Worm (Caenorhabditis elegans): ENCODE results near the gene srg-9.

The srg-9 gene

ce11 chrIII:6280070-6280596 lies 23.6 kb upstream of the srg-9 start, which contains the start of gene hmg-1.2 (continued):
- TF ChIP-seq lag-1 (GFP tag; IDR thresholded peaks at IDR 0.05) (no peak), attf-5 (GFP tag; optimal IDR thresholded peaks at IDR 0.05) (peak; percentile 62), hmg-1.2 (GFP tag; IDR thresholded peaks at IDR 0.05) (peak; percentile 99), ets-4 (GFP tag; optimal IDR thresholded peaks at IDR 0.05) (no peak), bed-1 (GFP tag; IDR thresholded peaks at IDR 0.05) (no peak), F57A8.1 (GFP tag; optimal IDR thresholded peaks at IDR 0.05) (no peak), madf-8 (GFP tag; conservative IDR thresholded peaks at IDR 0.05) (no peak), hmg-20 (GFP tag; IDR thresholded peaks at IDR 0.05) (no peak), ceh-91 (GFP tag; IDR thresholded peaks at IDR 0.05) (no peak), lin-26 (GFP tag; IDR thresholded peaks at IDR 0.05) (peak; percentile 47; the same call in 1 of the 2 replicates), F23B12.7 (tag; optimal IDR thresholded peaks at IDR 0.05; ENCODE audit: insufficient read depth) (no peak), ztf-3 (GFP tag; optimal IDR thresholded peaks at IDR 0.05) (no peak), lsy-27 (tag; optimal IDR thresholded peaks at IDR 0.05; ENCODE audit: borderline replicate concordance, insufficient read depth) (peak; percentile 27), egl-44 (GFP tag; IDR thresholded peaks at IDR 0.05) (no peak), Y56A3A.18 (GFP tag; IDR thresholded peaks at IDR 0.05) (no peak), lin-40 (tag; optimal IDR thresholded peaks at IDR 0.05) (peak; percentile 85), pbrm-1 (GFP tag; IDR thresholded peaks at IDR 0.05) (peak; percentile 71), ztf-25 (GFP tag; IDR thresholded peaks at IDR 0.05) (no peak), F37B4.10 (GFP tag; IDR thresholded peaks at IDR 0.05) (no peak), F52B5.7 (tag; optimal IDR thresholded peaks at IDR 0.05) (no peak), lsl-1 (GFP tag; optimal IDR thresholded peaks at IDR 0.05) (no peak), egrh-3 (GFP tag; IDR thresholded peaks at IDR 0.05) (0 out of 2 replicates have a peak, but pooled peaks have one; percentile 32), cebp-2 (GFP tag; IDR thresholded peaks at IDR 0.05) (no peak), rec-8 (tag; optimal IDR thresholded peaks at IDR 0.05) (no peak), cebp-1 (GFP tag; IDR thresholded peaks at IDR 0.05) (peak; percentile 74), cebp-1 (tag; optimal IDR thresholded peaks at IDR 0.05) (peak; percentile 94), Y95B8A.8 (GFP tag; IDR thresholded peaks at IDR 0.05) (no peak), ceh-58 (GFP tag; IDR thresholded peaks at IDR 0.05) (no peak), nfyb-1 (GFP tag; IDR thresholded peaks at IDR 0.05) (peak; percentile 86), mes-4 (tag; optimal IDR thresholded peaks at IDR 0.05) (no peak), unc-62 (GFP tag; optimal IDR thresholded peaks at IDR 0.05) (peak; percentile 83), hlh-12 (tag; optimal IDR thresholded peaks at IDR 0.05) (no peak), rcor-1 (GFP tag; IDR thresholded peaks at IDR 0.05) (peak; percentile 47; the same call in 1 of the 2 replicates), hrde-1 (tag; optimal IDR thresholded peaks at IDR 0.05; ENCODE audit: borderline replicate concordance) (no peak), zim-3 (tag; optimal IDR thresholded peaks at IDR 0.05) (no peak), lin-54 (GFP tag; optimal IDR thresholded peaks at IDR 0.05) (peak; percentile 39), dpl-1 (GFP tag; optimal IDR thresholded peaks at IDR 0.05) (no peak), snpc-4 (GFP tag; optimal IDR thresholded peaks at IDR 0.05) (peak; percentile 11), snpc-4 (tag; optimal IDR thresholded peaks at IDR 0.05) (peak in 3 of 4 experiments; percentile 60 to 75 (median 73)), lin-35 (GFP tag; optimal IDR thresholded peaks at IDR 0.05) (peak in 1 of 3 experiments; percentile 42), nhr-90 (tag; optimal IDR thresholded peaks at IDR 0.05) (peak; percentile 49), akir-1 (GFP tag; optimal IDR thresholded peaks at IDR 0.05) (no peak), xnd-1 (tag; optimal IDR thresholded peaks at IDR 0.05) (no peak), ztf-22 (GFP tag; optimal IDR thresholded peaks at IDR 0.05) (peak; percentile 12), K11D2.4 (GFP tag; IDR thresholded peaks at IDR 0.05) (0 out of 2 replicates have a peak, but pooled peaks have one; percentile 9), somi-1 (GFP tag; optimal IDR thresholded peaks at IDR 0.05) (peak; percentile 47), F39B2.1 (GFP tag; IDR thresholded peaks at IDR 0.05) (no peak), mel-28 (tag; optimal IDR thresholded peaks at IDR 0.05; ENCODE audit: borderline replicate concordance) (no peak)
